Worm (Caenorhabditis elegans) whole organism, L2 larva: ENCODE data around the gene clec-127.

Experiments
- F13H6.1 ChIP-seq: sonication (generic microtip); optimal IDR thresholded peaks from 2 replicates; lab custom pipeline; 2016; ENCODE audit warnings: missing genetic modification characterization, missing compliant biosample characterization
- R02D3.7 ChIP-seq: fragments of 150-350 bp; optimal IDR thresholded peaks from 2 replicates; lab custom pipeline; 2014; ENCODE audit warnings: missing biosample characterization, missing genetic modification characterization
- Y55F3AM.14 ChIP-seq: fragments of 200-800 bp; sonication (Bioruptor generic); optimal IDR thresholded peaks from 2 replicates; lab custom pipeline; 2018; ENCODE audit warnings: mild to moderate bottlenecking, missing genetic modification characterization, missing compliant biosample characterization
- ZK546.5 ChIP-seq: sonication (generic microtip); optimal IDR thresholded peaks from 2 replicates; lab custom pipeline; 2017; ENCODE audit warnings: missing biosample characterization, missing genetic modification characterization
- alr-1 ChIP-seq: fragments of 150-350 bp; optimal IDR thresholded peaks from 2 replicates; lab custom pipeline; 2014; ENCODE audit warnings: missing biosample characterization, missing genetic modification characterization
- aly-2 ChIP-seq: fragments of 150-350 bp; optimal IDR thresholded peaks from 2 replicates; lab custom pipeline; 2014; ENCODE audit warnings: missing biosample characterization, missing genetic modification characterization
- ceh-16 ChIP-seq: fragments of 150-350 bp; optimal IDR thresholded peaks from 2 replicates; lab custom pipeline; 2014; ENCODE audit warnings: missing biosample characterization, missing genetic modification characterization
- ceh-82 ChIP-seq: fragments of 150-350 bp; optimal IDR thresholded peaks from 2 replicates; lab custom pipeline; 2014; ENCODE audit warnings: missing biosample characterization, missing genetic modification characterization
- crh-2 ChIP-seq: sonication (generic microtip); optimal IDR thresholded peaks from 2 replicates; lab custom pipeline; 2017; ENCODE audit warnings: missing biosample characterization, missing genetic modification characterization
- dmd-4 ChIP-seq: sonication (generic microtip); optimal IDR thresholded peaks from 2 replicates; lab custom pipeline; 2017; ENCODE audit warnings: missing biosample characterization, missing genetic modification characterization
- egl-27 ChIP-seq: sonication (generic microtip); optimal IDR thresholded peaks from 3 replicates; lab custom pipeline; 2017; ENCODE audit warnings: missing biosample characterization, missing genetic modification reagents, missing genetic modification characterization
- elt-1 ChIP-seq: fragments of 150-350 bp; optimal IDR thresholded peaks from 2 replicates; lab custom pipeline; 2014; ENCODE audit warnings: missing biosample characterization, missing genetic modification characterization
- elt-3 ChIP-seq: sonication (generic microtip); optimal IDR thresholded peaks from 2 replicates; lab custom pipeline; 2017; ENCODE audit warnings: missing biosample characterization, missing genetic modification characterization
- fos-1 ChIP-seq: fragments of 150-350 bp; optimal IDR thresholded peaks from 2 replicates; lab custom pipeline; 2014; ENCODE audit warnings: missing biosample characterization, missing genetic modification characterization
- lin-11 ChIP-seq: fragments of 150-350 bp; sonication (generic microtip); optimal IDR thresholded peaks from 2 replicates; lab custom pipeline; 2014; ENCODE audit warnings: missing biosample characterization, missing genetic modification characterization, inconsistent platforms, mixed read lengths
- lin-13 ChIP-seq: fragments of 150-350 bp; optimal IDR thresholded peaks from 2 replicates; lab custom pipeline; 2014; ENCODE audit warnings: missing biosample characterization, missing genetic modification reagents, missing genetic modification characterization
- lin-39 ChIP-seq: fragments of 150-350 bp; optimal IDR thresholded peaks from 2 replicates; lab custom pipeline; 2014; ENCODE audit warnings: missing biosample characterization, missing genetic modification reagents, missing genetic modification characterization
- lsy-2 ChIP-seq, 2 experiments: fragments of 150-350 bp in 1 of 2; sonication (generic microtip) in 1 of 2; optimal IDR thresholded peaks; 2 replicates each; lab custom pipeline; 2014 to 2017; ENCODE audit warnings: missing biosample characterization in 2 of 2, missing genetic modification characterization in 2 of 2
- mab-5 ChIP-seq: fragments of 150-350 bp; optimal IDR thresholded peaks from 2 replicates; lab custom pipeline; 2014; ENCODE audit warnings: missing biosample characterization, missing genetic modification characterization
- mbf-1 ChIP-seq: sonication (generic microtip); optimal IDR thresholded peaks from 2 replicates; lab custom pipeline; 2017; ENCODE audit warnings: missing biosample characterization, missing genetic modification characterization
- mdl-1 ChIP-seq, 2 experiments: fragments of 150-350 bp in 1 of 2; sonication (generic microtip) in 1 of 2; optimal IDR thresholded peaks; 2 replicates each; lab custom pipeline; 2017; ENCODE audit warnings: missing biosample characterization in 2 of 2, missing genetic modification characterization in 2 of 2
- nhr-10 ChIP-seq: sonication (generic microtip); optimal IDR thresholded peaks from 2 replicates; lab custom pipeline; 2017; ENCODE audit warnings: missing biosample characterization, missing genetic modification characterization
- nhr-12 ChIP-seq: fragments of 150-350 bp; optimal IDR thresholded peaks from 2 replicates; lab custom pipeline; 2014; ENCODE audit warnings: missing biosample characterization, missing genetic modification characterization
- nhr-129 ChIP-seq: fragments of 150-350 bp; optimal IDR thresholded peaks from 2 replicates; lab custom pipeline; 2014; ENCODE audit warnings: missing biosample characterization, missing genetic modification characterization
- nhr-23 ChIP-seq: fragments of 150-350 bp; optimal IDR thresholded peaks from 2 replicates; lab custom pipeline; 2014; ENCODE audit warnings: missing biosample characterization, missing genetic modification reagents, missing genetic modification characterization
- nhr-237 ChIP-seq: fragments of 150-350 bp; optimal IDR thresholded peaks from 2 replicates; lab custom pipeline; 2014; ENCODE audit warnings: missing biosample characterization, missing genetic modification characterization
- nhr-25 ChIP-seq: fragments of 150-350 bp; sonication (generic microtip); optimal IDR thresholded peaks from 3 replicates; lab custom pipeline; 2014; ENCODE audit warnings: missing biosample characterization, missing genetic modification characterization
- nhr-6 ChIP-seq: fragments of 150-350 bp; optimal IDR thresholded peaks from 2 replicates; lab custom pipeline; 2014; ENCODE audit warnings: missing biosample characterization, missing genetic modification characterization
- nhr-77 ChIP-seq: fragments of 150-350 bp; optimal IDR thresholded peaks from 2 replicates; lab custom pipeline; 2014; ENCODE audit warnings: missing biosample characterization, missing genetic modification characterization
- peb-1 ChIP-seq: fragments of 150-350 bp; optimal IDR thresholded peaks from 2 replicates; lab custom pipeline; 2014; ENCODE audit warnings: missing biosample characterization, missing genetic modification characterization
- sem-4 ChIP-seq: fragments of 150-350 bp; optimal IDR thresholded peaks from 2 replicates; lab custom pipeline; 2014; ENCODE audit warnings: missing biosample characterization, missing genetic modification reagents, missing genetic modification characterization
- skn-1 ChIP-seq: sonication (generic microtip); optimal IDR thresholded peaks from 2 replicates; lab custom pipeline; 2017; ENCODE audit warnings: missing biosample characterization, missing genetic modification characterization
- sma-3 ChIP-seq: sonication (generic microtip); optimal IDR thresholded peaks from 2 replicates; lab custom pipeline; 2016; ENCODE audit warnings: missing genetic modification reagents, missing genetic modification characterization, missing compliant biosample characterization
- sma-9 ChIP-seq, 2 experiments: fragments of 150-350 bp in 1 of 2; sonication (generic microtip) in 1 of 2; optimal IDR thresholded peaks; 2 replicates each; lab custom pipeline; 2014 to 2016; ENCODE audit warnings: missing genetic modification characterization in 2 of 2, mild to moderate bottlenecking in 1 of 2, missing biosample characterization in 1 of 2, missing compliant biosample characterization in 1 of 2, missing genetic modification reagents in 1 of 2, moderate library complexity in 1 of 2
- snpc-4 ChIP-seq: fragments of 150-350 bp; optimal IDR thresholded peaks from 2 replicates; lab custom pipeline; 2014; ENCODE audit warnings: missing biosample characterization, missing genetic modification characterization
- unc-39 ChIP-seq: fragments of 150-350 bp; optimal IDR thresholded peaks from 2 replicates; lab custom pipeline; 2014; ENCODE audit warnings: missing biosample characterization, missing genetic modification characterization
- unc-55 ChIP-seq: fragments of 150-350 bp; sonication (generic microtip); optimal IDR thresholded peaks from 3 replicates; lab custom pipeline; 2014; ENCODE audit warnings: missing biosample characterization, missing genetic modification reagents, missing genetic modification characterization
- zag-1 ChIP-seq: fragments of 150-350 bp; optimal IDR thresholded peaks from 2 replicates; lab custom pipeline; 2014; ENCODE audit warnings: missing biosample characterization, missing genetic modification characterization
- ztf-1 ChIP-seq: fragments of 200-800 bp; sonication (Bioruptor generic); conservative IDR thresholded peaks from 2 replicates; pipeline ENCODE4 v1.3.6; 2022; ENCODE audit warnings: missing genetic modification characterization, missing compliant biosample characterization
- ztf-11 ChIP-seq: sonication (generic microtip); optimal IDR thresholded peaks from 2 replicates; lab custom pipeline; 2017; ENCODE audit warnings: missing biosample characterization, missing genetic modification characterization
- ztf-4 ChIP-seq: fragments of 150-350 bp; optimal IDR thresholded peaks from 2 replicates; lab custom pipeline; 2014; ENCODE audit warnings: missing biosample characterization, missing genetic modification characterization

clec-127 gene

DNA sequence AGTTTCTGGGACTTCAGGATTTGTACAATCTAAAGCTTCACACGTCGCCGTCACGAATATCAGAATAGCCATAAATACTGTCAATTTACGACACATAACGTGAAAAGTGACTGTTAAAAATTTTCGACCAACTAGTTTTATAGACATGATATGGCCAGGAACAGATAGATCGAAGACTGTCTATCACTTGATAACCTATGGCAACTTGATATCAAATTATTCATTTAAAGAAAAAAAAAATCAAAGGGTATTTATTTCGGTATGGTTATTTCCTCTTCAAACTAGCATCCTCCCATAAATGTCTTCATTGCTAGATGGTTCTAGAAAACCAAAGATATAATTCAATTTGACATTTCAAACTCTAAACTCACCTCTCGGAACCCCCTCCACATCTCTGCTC, 6.6 kb downstream of the clec-127 start, which contains the start of gene W10G11.3:
Gene W10G11.3, minus strand, starts transcription at position 101 of the 400 bp plus-strand sequence.
- TF ChIP-seq aly-2: no peak
- no peak for TF ChIP-seq ztf-1 (GFP tag; lab: Robert Waterston, UW)
- no peak for TF ChIP-seq lsy-2 (tag; optimal IDR thresholded peaks at IDR 0.05; lab: Kevin White, UChicago)
- TF ChIP-seq nhr-77 (tag; lab: Kevin White, UChicago): no peak
- no peak for TF ChIP-seq sma-3 (GFP tag; lab: Kevin White, UChicago)
- TF ChIP-seq lin-39 (tag; lab: Kevin White, UChicago): no peak
- no peak for TF ChIP-seq alr-1 (tag; lab: Kevin White, UChicago)
- TF ChIP-seq zag-1 (tag; lab: Kevin White, UChicago): no peak
- no peak for TF ChIP-seq lin-11
- no peak for TF ChIP-seq ceh-82 (tag; lab: Kevin White, UChicago)
- TF ChIP-seq unc-39 (tag; lab: Kevin White, UChicago): no peak
- TF ChIP-seq nhr-129: no peak
- TF ChIP-seq peb-1: no peak
- no peak for TF ChIP-seq ztf-11 (tag; lab: Kevin White, UChicago)
- no peak for TF ChIP-seq ceh-16
- no peak for TF ChIP-seq nhr-6 (tag; lab: Kevin White, UChicago)

DNA sequence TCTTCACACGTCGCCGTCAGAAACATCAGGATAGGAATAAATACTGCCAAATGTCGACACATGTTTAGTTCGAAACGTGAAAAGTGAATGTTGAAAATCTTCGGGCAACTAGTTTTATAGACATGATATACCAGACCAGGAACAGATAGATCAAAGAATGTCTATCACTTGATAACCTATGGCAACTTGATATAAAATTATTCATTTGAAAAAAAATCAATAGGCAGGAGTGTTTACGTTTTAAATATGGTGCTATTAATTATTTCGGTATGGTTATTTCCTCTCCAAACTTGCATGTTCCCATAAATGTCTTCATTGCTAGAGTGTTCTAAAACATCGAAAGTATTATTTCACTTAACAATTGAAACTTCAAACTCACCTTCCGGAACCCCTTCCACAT, 7.5 kb downstream of the clec-127 start, which contains the start of gene W10G11.2:
Gene W10G11.2, minus strand, starts transcription at position 101 of the 400 bp plus-strand sequence.
- TF ChIP-seq nhr-23: no peak
- no peak for TF ChIP-seq lin-11
- TF ChIP-seq nhr-12 (tag; lab: Kevin White, UChicago): no peak
- no peak for TF ChIP-seq ztf-4
- TF ChIP-seq R02D3.7: no peak
- no peak for TF ChIP-seq unc-39 (tag; lab: Kevin White, UChicago)

DNA sequence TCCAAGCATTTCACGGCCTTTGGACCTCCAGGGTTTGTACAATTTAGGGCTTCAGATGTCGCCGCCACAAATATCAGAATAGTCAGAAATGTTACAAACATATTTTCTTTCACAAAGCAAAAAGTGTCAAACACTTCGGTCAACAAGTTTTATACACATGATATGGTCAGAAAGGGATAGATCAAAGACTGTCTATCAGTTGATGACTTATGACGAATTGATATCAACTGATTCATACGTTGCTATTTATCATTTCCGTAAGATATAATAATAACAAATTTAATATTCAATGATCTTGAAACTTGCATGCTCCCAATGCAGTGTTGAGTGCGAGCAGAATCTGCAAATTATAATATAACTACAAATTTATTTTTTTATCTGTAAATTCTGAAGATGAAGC, 8.4 kb downstream of the clec-127 start, which contains the start of gene W10G11.1:
Gene W10G11.1, minus strand, starts transcription at position 101 of the 400 bp plus-strand sequence.
- TF ChIP-seq fos-1: no peak

DNA sequence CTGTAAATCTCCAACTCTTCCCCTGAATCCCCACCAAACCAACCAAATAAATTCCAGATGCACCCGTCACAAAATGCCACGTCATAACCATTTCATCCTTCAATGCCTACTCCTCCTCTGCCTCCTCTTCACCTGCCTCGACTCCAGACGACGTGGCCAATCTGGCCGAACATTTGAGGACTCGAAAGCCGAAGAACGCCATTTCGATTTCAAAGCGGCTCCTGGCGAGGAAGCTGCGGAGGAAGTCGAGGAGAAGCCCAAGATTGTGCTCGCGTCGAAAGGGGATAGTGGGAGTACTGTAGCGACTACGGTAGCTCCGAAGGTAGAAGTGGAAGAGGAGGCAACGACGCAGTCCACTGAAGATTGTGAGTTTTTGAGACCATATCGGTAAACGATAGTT, 11.6 kb downstream of the clec-127 start, which contains the start of gene lgc-45:
Gene lgc-45, plus strand, starts transcription at position 56 of the 400 bp plus-strand sequence.
- no peak for TF ChIP-seq nhr-237 (tag; lab: Kevin White, UChicago)
- TF ChIP-seq F13H6.1 (tag; lab: Kevin White, UChicago): no peak
- TF ChIP-seq lin-39 (tag; lab: Kevin White, UChicago): no peak
- no peak for TF ChIP-seq skn-1 (tag; lab: Kevin White, UChicago)
- TF ChIP-seq snpc-4: no peak
- no peak for TF ChIP-seq aly-2
- no peak for TF ChIP-seq mdl-1 (tag; optimal IDR thresholded peaks at IDR 0.05; lab: Kevin White, UChicago)
- TF ChIP-seq alr-1 (tag; lab: Kevin White, UChicago): no peak
- no peak for TF ChIP-seq sem-4 (tag; lab: Kevin White, UChicago)
- no peak for TF ChIP-seq ztf-1 (GFP tag; lab: Robert Waterston, UW)
- no peak for TF ChIP-seq lin-11
- no peak for TF ChIP-seq lin-13 (GFP tag; lab: Kevin White, UChicago)
- TF ChIP-seq unc-55 (GFP tag; lab: Kevin White, UChicago): no peak
- TF ChIP-seq mab-5: no peak
- TF ChIP-seq ceh-16: no peak
- TF ChIP-seq nhr-129: no peak
- no peak for TF ChIP-seq nhr-6 (tag; lab: Kevin White, UChicago)
- no peak for TF ChIP-seq ceh-82 (tag; lab: Kevin White, UChicago)

DNA sequence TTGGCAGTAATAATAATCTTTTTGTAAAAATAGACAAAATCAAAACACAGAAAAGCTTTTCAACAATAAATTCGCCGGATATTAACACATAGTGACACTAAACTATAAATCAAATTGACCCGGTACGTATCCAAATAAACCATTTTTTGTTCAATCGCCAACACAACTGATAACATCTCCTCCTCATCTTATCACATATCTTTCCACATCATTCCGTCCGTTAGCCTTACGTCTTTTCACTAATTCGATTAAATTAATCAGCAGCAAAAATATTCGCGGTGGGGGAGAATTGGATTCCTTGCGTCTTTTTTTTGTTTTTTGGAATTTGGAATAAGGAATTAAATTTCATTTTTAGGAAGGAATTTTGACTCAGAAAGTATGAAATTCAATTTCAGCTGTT, 12.4 kb downstream of the clec-127 start:
- no peak for TF ChIP-seq Y55F3AM.14 (GFP tag; lab: Kevin White, UChicago)
- TF ChIP-seq ztf-4: no peak
- TF ChIP-seq lin-13 (GFP tag; lab: Kevin White, UChicago): no peak
- TF ChIP-seq nhr-237 (tag; lab: Kevin White, UChicago): no peak
- no peak for TF ChIP-seq nhr-25
- TF ChIP-seq sma-9 (GFP tag; optimal IDR thresholded peaks at IDR 0.05; lab: Kevin White, UChicago): no peak
- no peak for TF ChIP-seq sma-9 (tag; optimal IDR thresholded peaks at IDR 0.05; lab: Kevin White, UChicago)
- no peak for TF ChIP-seq dmd-4 (tag; lab: Kevin White, UChicago)
- TF ChIP-seq mbf-1: no peak
- no peak for TF ChIP-seq elt-1 (tag; lab: Kevin White, UChicago)
- TF ChIP-seq mab-5: no peak
- no peak for TF ChIP-seq ceh-82 (tag; lab: Kevin White, UChicago)
- no peak for TF ChIP-seq crh-2 (tag; lab: Kevin White, UChicago)
- no peak for TF ChIP-seq elt-3 (tag; lab: Kevin White, UChicago)
- TF ChIP-seq ZK546.5 (tag; lab: Kevin White, UChicago): no peak
- no peak for TF ChIP-seq nhr-10
- no peak for TF ChIP-seq fos-1
- no peak for TF ChIP-seq egl-27 (tag; lab: Kevin White, UChicago)
- no peak for TF ChIP-seq unc-39 (tag; lab: Kevin White, UChicago)
